Worm (Caenorhabditis elegans): Measurements from ENCODE around the gene nphp-2.

ce11 chrV:1945875-1946274 lies 50.3 kb downstream of the nphp-2 start:
- TF ChIP-seq nfya-1 (tag; optimal IDR thresholded peaks at IDR 0.05) (no peak), pha-4 (tag; optimal IDR thresholded peaks at IDR 0.05) (no peak)

Measured in whole organism, late embryonic.